Worm (Caenorhabditis elegans) whole organism, L1 larva: ENCODE results near the gene cyp-13A1.

Source experiments
- C04F5.9 ChIP-seq: sonication (generic microtip); optimal IDR thresholded peaks from 2 replicates; lab custom pipeline; 2016; ENCODE audit warnings: missing genetic modification characterization, missing compliant biosample characterization
- C34B4.2 ChIP-seq: sonication (generic microtip); optimal IDR thresholded peaks from 2 replicates; lab custom pipeline; 2017; ENCODE audit warnings: mild to moderate bottlenecking, missing genetic modification characterization, missing compliant biosample characterization
- Y116A8C.19 ChIP-seq: sonication (generic microtip); optimal IDR thresholded peaks from 2 replicates; lab custom pipeline; 2016; ENCODE audit warnings: missing compliant biosample characterization, missing genetic modification characterization, borderline replicate concordance
- ceh-63 ChIP-seq: fragments of 200-800 bp; sonication (Bioruptor generic); optimal IDR thresholded peaks from 2 replicates; lab custom pipeline; 2018; ENCODE audit warnings: mild to moderate bottlenecking, missing genetic modification characterization, missing compliant biosample characterization
- ceh-90 ChIP-seq: sonication (generic microtip); optimal IDR thresholded peaks from 2 replicates; lab custom pipeline; 2016; ENCODE audit warnings: missing genetic modification characterization, missing compliant biosample characterization
- dpl-1 ChIP-seq, 3 experiments: fragments of 150-350 bp in 2 of 3; sonication (generic microtip) in 1 of 3; optimal IDR thresholded peaks; 2 replicates each; lab custom pipeline; 2014 to 2017; ENCODE audit warnings: missing biosample characterization in 3 of 3, missing genetic modification characterization in 3 of 3, missing genetic modification reagents in 3 of 3
- egl-13 ChIP-seq: sonication (generic microtip); optimal IDR thresholded peaks from 2 replicates; lab custom pipeline; 2016; ENCODE audit warnings: missing genotype, missing genetic modification reagents, missing genetic modification characterization, missing compliant biosample characterization
- egl-27 ChIP-seq, 2 experiments: fragments of 150-350 bp in 1 of 2; sonication (generic microtip); optimal IDR thresholded peaks; 3 replicates each; lab custom pipeline; 2017 to 2018; ENCODE audit warnings: missing biosample characterization in 2 of 2, missing genetic modification characterization in 2 of 2, missing genetic modification reagents in 2 of 2
- elt-3 ChIP-seq, 6 experiments: fragments of 150-350 bp in 1 of 6; sonication (generic microtip); optimal IDR thresholded peaks; 2 replicates each; lab custom pipeline; 2017 to 2018; ENCODE audit warnings: missing biosample characterization in 6 of 6, missing genetic modification characterization in 6 of 6, inconsistent platforms in 1 of 6
- ets-5 ChIP-seq: fragments of 200-800 bp; sonication (Bioruptor generic); IDR thresholded peaks from 2 replicates; pipeline ENCODE4 v1.3.6; 2022; ENCODE audit warnings: missing genetic modification characterization, missing compliant biosample characterization
- fkh-10 ChIP-seq: sonication (generic microtip); optimal IDR thresholded peaks from 2 replicates; lab custom pipeline; 2017; ENCODE audit warnings: missing biosample characterization, missing genetic modification reagents, missing genetic modification characterization
- fos-1 ChIP-seq: fragments of 150-350 bp; optimal IDR thresholded peaks from 2 replicates; lab custom pipeline; 2014; ENCODE audit warnings: missing biosample characterization, missing genetic modification characterization
- grh-1 ChIP-seq: fragments of 200-800 bp; sonication (Bioruptor generic); IDR thresholded peaks from 2 replicates; pipeline ENCODE4 v1.3.6; 2022; ENCODE audit warnings: missing genetic modification reagents, missing genetic modification characterization, missing compliant biosample characterization
- hlh-17 ChIP-seq: fragments of 200-800 bp; sonication (Bioruptor generic); optimal IDR thresholded peaks from 2 replicates; lab custom pipeline; 2018; ENCODE audit warnings: missing genetic modification characterization, mild to moderate bottlenecking, missing compliant biosample characterization, moderate library complexity, borderline replicate concordance
- hpl-2 ChIP-seq: fragments of 150-350 bp; optimal IDR thresholded peaks from 2 replicates; lab custom pipeline; 2014; ENCODE audit warnings: missing biosample characterization, missing genetic modification reagents, missing genetic modification characterization
- jun-1 ChIP-seq: fragments of 150-350 bp; optimal IDR thresholded peaks from 2 replicates; lab custom pipeline; 2014; ENCODE audit warnings: missing biosample characterization, missing genetic modification reagents, missing genetic modification characterization
- lin-14 ChIP-seq: fragments of 200-800 bp; sonication (Bioruptor generic); optimal IDR thresholded peaks from 2 replicates; lab custom pipeline; 2018; ENCODE audit warnings: mild to moderate bottlenecking, missing genetic modification characterization, moderate library complexity, missing compliant biosample characterization
- lin-15B ChIP-seq: fragments of 150-350 bp; sonication (generic microtip); optimal IDR thresholded peaks from 3 replicates; lab custom pipeline; 2014; ENCODE audit warnings: missing biosample characterization, missing genetic modification characterization
- lin-39 ChIP-seq: fragments of 150-350 bp; optimal IDR thresholded peaks from 2 replicates; lab custom pipeline; 2014; ENCODE audit warnings: missing biosample characterization, missing genetic modification reagents, missing genetic modification characterization
- lsy-2 ChIP-seq, 2 experiments: fragments of 150-350 bp; optimal IDR thresholded peaks; 2 replicates each; lab custom pipeline; 2014; ENCODE audit warnings: missing biosample characterization in 2 of 2, missing genetic modification characterization in 2 of 2
- mab-9 ChIP-seq: fragments of 200-800 bp; sonication (Bioruptor generic); IDR thresholded peaks from 2 replicates; pipeline ENCODE4 v1.3.6; 2022; ENCODE audit warnings: missing genetic modification reagents, missing genetic modification characterization, missing compliant biosample characterization
- nhr-12 ChIP-seq: sonication (generic microtip); optimal IDR thresholded peaks from 2 replicates; lab custom pipeline; 2017; ENCODE audit warnings: missing biosample characterization, missing genetic modification characterization
- nhr-28 ChIP-seq: fragments of 150-350 bp; optimal IDR thresholded peaks from 2 replicates; lab custom pipeline; 2014; ENCODE audit warnings: missing biosample characterization, missing genetic modification characterization
- nhr-71 ChIP-seq: sonication (generic microtip); optimal IDR thresholded peaks from 2 replicates; lab custom pipeline; 2016; ENCODE audit warnings: mild to moderate bottlenecking, missing genetic modification characterization, moderate library complexity, missing compliant biosample characterization
- nhr-77 ChIP-seq: fragments of 150-350 bp; optimal IDR thresholded peaks from 2 replicates; lab custom pipeline; 2014; ENCODE audit warnings: missing biosample characterization, missing genetic modification characterization
- nhr-85 ChIP-seq: sonication (generic microtip); peaks from one replicate; lab custom pipeline; 2016; ENCODE audit warnings: missing genetic modification characterization, inconsistent platforms, missing compliant biosample characterization
- nhr-90 ChIP-seq: sonication (generic microtip); optimal IDR thresholded peaks from 2 replicates; lab custom pipeline; 2016; ENCODE audit warnings: mild to moderate bottlenecking, missing genetic modification characterization, missing compliant biosample characterization; ENCODE audit not compliant: poor library complexity
- pag-3 ChIP-seq: sonication (generic microtip); optimal IDR thresholded peaks from 2 replicates; lab custom pipeline; 2017; ENCODE audit warnings: missing genetic modification characterization, mild to moderate bottlenecking, missing compliant biosample characterization, antibody characterized with exemption, borderline replicate concordance; ENCODE audit not compliant: insufficient read depth
- pax-3 ChIP-seq: fragments of 200-800 bp; sonication (Bioruptor generic); optimal IDR thresholded peaks from 2 replicates; lab custom pipeline; 2018; ENCODE audit warnings: mild to moderate bottlenecking, missing genetic modification characterization, moderate library complexity, missing compliant biosample characterization
- pqm-1 ChIP-seq: sonication (generic microtip); optimal IDR thresholded peaks from 3 replicates; lab custom pipeline; 2017; ENCODE audit warnings: missing biosample characterization, missing genetic modification characterization
- rnt-1 ChIP-seq: sonication (generic microtip); optimal IDR thresholded peaks from 2 replicates; lab custom pipeline; 2016; ENCODE audit warnings: mild to moderate bottlenecking, missing genetic modification characterization, moderate library complexity, missing compliant biosample characterization
- skn-1 ChIP-seq: fragments of 150-350 bp; optimal IDR thresholded peaks from 2 replicates; lab custom pipeline; 2014; ENCODE audit warnings: missing biosample characterization, missing genetic modification characterization
- snpc-4 ChIP-seq: fragments of 150-350 bp; optimal IDR thresholded peaks from 2 replicates; lab custom pipeline; 2014; ENCODE audit warnings: missing biosample characterization, missing genetic modification characterization
- snu-23 ChIP-seq: sonication (generic microtip); optimal IDR thresholded peaks from 2 replicates; lab custom pipeline; 2016; ENCODE audit warnings: missing genetic modification characterization, missing compliant biosample characterization
- sox-4 ChIP-seq: sonication (generic microtip); optimal IDR thresholded peaks from 2 replicates; lab custom pipeline; 2016; ENCODE audit warnings: missing genetic modification characterization, missing compliant biosample characterization
- sptf-1 ChIP-seq: fragments of 150-350 bp; optimal IDR thresholded peaks from 2 replicates; lab custom pipeline; 2014; ENCODE audit warnings: missing biosample characterization, missing genetic modification characterization
- sup-37 ChIP-seq: fragments of 200-800 bp; sonication (Bioruptor generic); optimal IDR thresholded peaks from 2 replicates; lab custom pipeline; 2018; ENCODE audit warnings: mild to moderate bottlenecking, missing genetic modification characterization, missing compliant biosample characterization
- unc-86 ChIP-seq: sonication (generic microtip); optimal IDR thresholded peaks from 2 replicates; lab custom pipeline; 2016; ENCODE audit warnings: missing genetic modification characterization, missing compliant biosample characterization
- unc-98 ChIP-seq: fragments of 200-800 bp; sonication (Bioruptor generic); IDR thresholded peaks from 2 replicates; pipeline ENCODE4 v1.3.6; 2022; ENCODE audit warnings: missing genetic modification characterization, missing compliant biosample characterization
- vab-15 ChIP-seq: sonication (generic microtip); optimal IDR thresholded peaks from 2 replicates; lab custom pipeline; 2017; ENCODE audit warnings: missing genotype, mild to moderate bottlenecking, missing genetic modification characterization, missing compliant biosample characterization
- xbp-1 ChIP-seq: sonication (generic microtip); optimal IDR thresholded peaks from 2 replicates; lab custom pipeline; 2016; ENCODE audit warnings: missing genetic modification characterization, missing compliant biosample characterization
- zag-1 ChIP-seq: fragments of 150-350 bp; optimal IDR thresholded peaks from 2 replicates; lab custom pipeline; 2014; ENCODE audit warnings: missing biosample characterization, missing genetic modification characterization
- ztf-11 ChIP-seq, 2 experiments: sonication (generic microtip); optimal IDR thresholded peaks; 2 replicates each; lab custom pipeline; 2016 to 2017; ENCODE audit warnings: missing genetic modification characterization in 2 of 2, missing biosample characterization in 1 of 2, missing compliant biosample characterization in 1 of 2
- ztf-4 ChIP-seq: fragments of 150-350 bp; optimal IDR thresholded peaks from 2 replicates; lab custom pipeline; 2014; ENCODE audit warnings: missing biosample characterization, missing genetic modification characterization

Gene cyp-13A1

ce11 chrII:9787395-9788152 is 5.8 kb upstream of the cyp-13A1 start, which contains the start of gene cyp-13A2 (continued):
- TF ChIP-seq sox-4 (tag; lab: Kevin White, UChicago) (no peak), nhr-77 (peak; percentile 57), ztf-4 (no peak), egl-13 (tag; lab: Kevin White, UChicago) (no peak), unc-86 (no peak), zag-1 (tag; lab: Kevin White, UChicago) (no peak), pax-3 (tag; lab: Kevin White, UChicago) (no peak), nhr-71 (peak; percentile 82), sptf-1 (tag; lab: Kevin White, UChicago) (no peak), snpc-4 (tag; lab: Kevin White, UChicago) (peak; percentile 98), mab-9 (GFP tag; lab: Robert Waterston, UW) (no peak), ztf-11 (tag; optimal IDR thresholded peaks at IDR 0.05; lab: Kevin White, UChicago) (no peak), egl-27 (tag; optimal IDR thresholded peaks at IDR 0.05; lab: Kevin White, UChicago) (peak; percentile 27 to 59), lsy-2 (tag; optimal IDR thresholded peaks at IDR 0.05; lab: Kevin White, UChicago) (peak; percentile 47 to 62), lin-39 (tag; lab: Kevin White, UChicago) (peak; percentile 65), pag-3 (tag; lab: Kevin White, UChicago) (no peak), sup-37 (GFP tag; lab: Kevin White, UChicago) (no peak), fos-1 (peak; percentile 36), skn-1 (no peak), pqm-1 (tag; lab: Kevin White, UChicago) (no peak), rnt-1 (peak; percentile 75), unc-98 (no peak), C34B4.2 (no peak), elt-3 (tag; optimal IDR thresholded peaks at IDR 0.05; lab: Kevin White, UChicago) (peak in 2 of 6 experiments; percentile 32 to 72), jun-1 (no peak), dpl-1 (GFP tag; optimal IDR thresholded peaks at IDR 0.05; lab: Kevin White, UChicago) (peak in 2 of 3 experiments; percentile 16 to 32), Y116A8C.19 (tag; lab: Kevin White, UChicago) (no peak), snu-23 (GFP tag; lab: Kevin White, UChicago) (peak; percentile 65), hpl-2 (GFP tag; lab: Kevin White, UChicago) (no peak), nhr-12 (no peak), xbp-1 (tag; lab: Kevin White, UChicago) (no peak), nhr-85 (peak; percentile 99), vab-15 (tag; lab: Kevin White, UChicago) (no peak), nhr-90 (tag; lab: Kevin White, UChicago) (peak; percentile 66), C04F5.9 (tag; lab: Kevin White, UChicago) (no peak), lin-15B (tag; lab: Kevin White, UChicago) (no peak), nhr-28 (tag; lab: Kevin White, UChicago) (no peak), grh-1 (GFP tag; lab: Robert Waterston, UW) (0 out of 2 replicates have a peak, but pooled peaks have one; percentile 45), ceh-63 (GFP tag; lab: Kevin White, UChicago) (no peak), fkh-10 (GFP tag; lab: Kevin White, UChicago) (no peak), hlh-17 (GFP tag; lab: Kevin White, UChicago) (no peak), ceh-90 (tag; lab: Kevin White, UChicago) (no peak), lin-14 (peak; percentile 94), ets-5 (GFP tag; lab: Robert Waterston, UW) (no peak)
